Worm (Caenorhabditis elegans) whole organism, L1 larva: ENCODE data around the gene lron-4.
A peak's percentile ranks its signal among the peaks of the same experiment; 100 is the strongest.

Experiments
- F16B12.6 ChIP-seq: fragments of 150-350 bp; optimal IDR thresholded peaks from 2 replicates; lab custom pipeline; 2014; ENCODE audit warnings: missing biosample characterization, missing genetic modification characterization
- ama-1 ChIP-seq: fragments of 150-350 bp; optimal IDR thresholded peaks from 2 replicates; lab custom pipeline; 2014
- blmp-1 ChIP-seq: fragments of 150-350 bp; optimal IDR thresholded peaks from 2 replicates; lab custom pipeline; 2014; ENCODE audit warnings: missing biosample characterization, missing genetic modification characterization
- ces-1 ChIP-seq: fragments of 150-350 bp; optimal IDR thresholded peaks from 2 replicates; lab custom pipeline; 2014; ENCODE audit warnings: missing biosample characterization, missing genetic modification reagents, missing genetic modification characterization
- dpl-1 ChIP-seq, 3 experiments: fragments of 150-350 bp in 2 of 3; sonication (generic microtip) in 1 of 3; optimal IDR thresholded peaks; 2 replicates each; lab custom pipeline; 2014 to 2017; ENCODE audit warnings: missing biosample characterization in 3 of 3, missing genetic modification characterization in 3 of 3, missing genetic modification reagents in 3 of 3
- dsc-1 ChIP-seq: sonication (generic microtip); optimal IDR thresholded peaks from 2 replicates; lab custom pipeline; 2016; ENCODE audit warnings: mild to moderate bottlenecking, missing genetic modification characterization, missing compliant biosample characterization
- efl-1 ChIP-seq, 4 experiments: fragments of 150-350 bp; optimal IDR thresholded peaks in 3 of 4; peaks in 1 of 4; 1 replicate in 1 of 4; 2 replicates in 3 of 4; lab custom pipeline; 2014; ENCODE audit warnings: missing biosample characterization in 2 of 4, missing genetic modification characterization in 2 of 4, missing genetic modification reagents in 2 of 4
- efl-3 ChIP-seq: fragments of 200-800 bp; sonication (Bioruptor generic); optimal IDR thresholded peaks from 2 replicates; lab custom pipeline; 2018; ENCODE audit warnings: mild to moderate bottlenecking, missing genetic modification characterization, missing compliant biosample characterization
- egl-13 ChIP-seq: sonication (generic microtip); optimal IDR thresholded peaks from 2 replicates; lab custom pipeline; 2016; ENCODE audit warnings: missing genotype, missing genetic modification reagents, missing genetic modification characterization, missing compliant biosample characterization
- egl-27 ChIP-seq, 2 experiments: fragments of 150-350 bp in 1 of 2; sonication (generic microtip); optimal IDR thresholded peaks; 3 replicates each; lab custom pipeline; 2017 to 2018; ENCODE audit warnings: missing biosample characterization in 2 of 2, missing genetic modification characterization in 2 of 2, missing genetic modification reagents in 2 of 2
- elt-3 ChIP-seq, 6 experiments: fragments of 150-350 bp in 1 of 6; sonication (generic microtip); optimal IDR thresholded peaks; 2 replicates each; lab custom pipeline; 2017 to 2018; ENCODE audit warnings: missing biosample characterization in 6 of 6, missing genetic modification characterization in 6 of 6, inconsistent platforms in 1 of 6
- fkh-4 ChIP-seq: sonication (generic microtip); optimal IDR thresholded peaks from 2 replicates; lab custom pipeline; 2016; ENCODE audit warnings: missing compliant biosample characterization, missing genetic modification characterization, borderline replicate concordance
- fkh-8 ChIP-seq: sonication (generic microtip); optimal IDR thresholded peaks from 2 replicates; lab custom pipeline; 2016; ENCODE audit warnings: mild to moderate bottlenecking, missing genetic modification characterization, missing compliant biosample characterization
- hlh-17 ChIP-seq: fragments of 200-800 bp; sonication (Bioruptor generic); optimal IDR thresholded peaks from 2 replicates; lab custom pipeline; 2018; ENCODE audit warnings: missing genetic modification characterization, mild to moderate bottlenecking, missing compliant biosample characterization, moderate library complexity, borderline replicate concordance
- hlh-4 ChIP-seq: sonication (generic microtip); optimal IDR thresholded peaks from 2 replicates; lab custom pipeline; 2016; ENCODE audit warnings: mild to moderate bottlenecking, missing genetic modification characterization, missing compliant biosample characterization
- isw-1 ChIP-seq: fragments of 200-800 bp; sonication (Bioruptor generic); IDR thresholded peaks from 2 replicates; pipeline ENCODE4 v1.3.6; 2022; ENCODE audit warnings: missing genetic modification characterization, missing compliant biosample characterization
- lin-13 ChIP-seq: fragments of 150-350 bp; optimal IDR thresholded peaks from 2 replicates; lab custom pipeline; 2014; ENCODE audit warnings: missing biosample characterization, missing genetic modification reagents, missing genetic modification characterization
- lin-14 ChIP-seq: fragments of 200-800 bp; sonication (Bioruptor generic); optimal IDR thresholded peaks from 2 replicates; lab custom pipeline; 2018; ENCODE audit warnings: mild to moderate bottlenecking, missing genetic modification characterization, moderate library complexity, missing compliant biosample characterization
- lin-35 ChIP-seq, 2 experiments: fragments of 150-350 bp; optimal IDR thresholded peaks; 2 replicates each; lab custom pipeline; 2014; ENCODE audit warnings: missing biosample characterization in 2 of 2, missing genetic modification characterization in 2 of 2, missing genetic modification reagents in 2 of 2
- lir-3 ChIP-seq: sonication (generic microtip); optimal IDR thresholded peaks from 2 replicates; lab custom pipeline; 2016; ENCODE audit warnings: mild to moderate bottlenecking, missing genetic modification characterization, moderate library complexity, missing compliant biosample characterization; ENCODE audit not compliant: poor library complexity
- lsy-2 ChIP-seq, 2 experiments: fragments of 150-350 bp; optimal IDR thresholded peaks; 2 replicates each; lab custom pipeline; 2014; ENCODE audit warnings: missing biosample characterization in 2 of 2, missing genetic modification characterization in 2 of 2
- mep-1 ChIP-seq: fragments of 150-350 bp; optimal IDR thresholded peaks from 2 replicates; lab custom pipeline; 2014; ENCODE audit warnings: missing biosample characterization, missing genetic modification characterization
- nhr-12 ChIP-seq: sonication (generic microtip); optimal IDR thresholded peaks from 2 replicates; lab custom pipeline; 2017; ENCODE audit warnings: missing biosample characterization, missing genetic modification characterization
- nhr-20 ChIP-seq: sonication (generic microtip); optimal IDR thresholded peaks from 2 replicates; lab custom pipeline; 2016; ENCODE audit warnings: mild to moderate bottlenecking, missing genetic modification characterization, missing compliant biosample characterization
- nhr-237 ChIP-seq: fragments of 150-350 bp; optimal IDR thresholded peaks from 2 replicates; lab custom pipeline; 2014; ENCODE audit warnings: missing biosample characterization, missing genetic modification characterization
- nhr-28 ChIP-seq: fragments of 150-350 bp; optimal IDR thresholded peaks from 2 replicates; lab custom pipeline; 2014; ENCODE audit warnings: missing biosample characterization, missing genetic modification characterization
- nhr-47 ChIP-seq: sonication (generic microtip); optimal IDR thresholded peaks from 2 replicates; lab custom pipeline; 2016; ENCODE audit warnings: mild to moderate bottlenecking, missing genetic modification characterization, moderate library complexity, missing compliant biosample characterization
- nhr-71 ChIP-seq: sonication (generic microtip); optimal IDR thresholded peaks from 2 replicates; lab custom pipeline; 2016; ENCODE audit warnings: mild to moderate bottlenecking, missing genetic modification characterization, moderate library complexity, missing compliant biosample characterization
- nhr-76 ChIP-seq: sonication (generic microtip); optimal IDR thresholded peaks from 2 replicates; lab custom pipeline; 2017; ENCODE audit warnings: missing biosample characterization, missing genetic modification characterization
- nhr-77 ChIP-seq: fragments of 150-350 bp; optimal IDR thresholded peaks from 2 replicates; lab custom pipeline; 2014; ENCODE audit warnings: missing biosample characterization, missing genetic modification characterization
- nhr-85 ChIP-seq: sonication (generic microtip); peaks from one replicate; lab custom pipeline; 2016; ENCODE audit warnings: missing genetic modification characterization, inconsistent platforms, missing compliant biosample characterization
- pag-3 ChIP-seq: sonication (generic microtip); optimal IDR thresholded peaks from 2 replicates; lab custom pipeline; 2017; ENCODE audit warnings: missing genetic modification characterization, mild to moderate bottlenecking, missing compliant biosample characterization, antibody characterized with exemption, borderline replicate concordance; ENCODE audit not compliant: insufficient read depth
- pax-3 ChIP-seq: fragments of 200-800 bp; sonication (Bioruptor generic); optimal IDR thresholded peaks from 2 replicates; lab custom pipeline; 2018; ENCODE audit warnings: mild to moderate bottlenecking, missing genetic modification characterization, moderate library complexity, missing compliant biosample characterization
- skn-1 ChIP-seq: fragments of 150-350 bp; optimal IDR thresholded peaks from 2 replicates; lab custom pipeline; 2014; ENCODE audit warnings: missing biosample characterization, missing genetic modification characterization
- snu-23 ChIP-seq: sonication (generic microtip); optimal IDR thresholded peaks from 2 replicates; lab custom pipeline; 2016; ENCODE audit warnings: missing genetic modification characterization, missing compliant biosample characterization
- sptf-1 ChIP-seq: fragments of 150-350 bp; optimal IDR thresholded peaks from 2 replicates; lab custom pipeline; 2014; ENCODE audit warnings: missing biosample characterization, missing genetic modification characterization
- sup-37 ChIP-seq: fragments of 200-800 bp; sonication (Bioruptor generic); optimal IDR thresholded peaks from 2 replicates; lab custom pipeline; 2018; ENCODE audit warnings: mild to moderate bottlenecking, missing genetic modification characterization, missing compliant biosample characterization
- swsn-7 ChIP-seq: sonication (generic microtip); optimal IDR thresholded peaks from 2 replicates; lab custom pipeline; 2016; ENCODE audit warnings: missing genetic modification characterization, missing compliant biosample characterization
- tlp-1 ChIP-seq: fragments of 150-350 bp; optimal IDR thresholded peaks from 2 replicates; lab custom pipeline; 2014; ENCODE audit warnings: missing biosample characterization, missing genetic modification characterization
- unc-62 ChIP-seq: fragments of 150-350 bp; optimal IDR thresholded peaks from 2 replicates; lab custom pipeline; 2014; ENCODE audit warnings: missing biosample characterization, missing genetic modification reagents, missing genetic modification characterization
- xbp-1 ChIP-seq: sonication (generic microtip); optimal IDR thresholded peaks from 2 replicates; lab custom pipeline; 2016; ENCODE audit warnings: missing genetic modification characterization, missing compliant biosample characterization
- zag-1 ChIP-seq: fragments of 150-350 bp; optimal IDR thresholded peaks from 2 replicates; lab custom pipeline; 2014; ENCODE audit warnings: missing biosample characterization, missing genetic modification characterization

lron-4 gene

ce11 chrII:8143278-8143931 lies 31.4 kb upstream of the lron-4 start, which contains the start of the genes ints-11 and rpl-10 (continued):
- TF ChIP-seq nhr-71 = peak; percentile 65
- no peak for TF ChIP-seq sptf-1 (tag; lab: Kevin White, UChicago)
- TF ChIP-seq ama-1 (lab: Kevin White, UChicago) = no peak
- TF ChIP-seq hlh-17 (GFP tag; lab: Kevin White, UChicago) = no peak
- TF ChIP-seq efl-3 (GFP tag; lab: Kevin White, UChicago) = no peak
- no peak for TF ChIP-seq tlp-1 (tag; lab: Kevin White, UChicago)
- TF ChIP-seq ces-1 (GFP tag; lab: Kevin White, UChicago) = no peak
- no peak for TF ChIP-seq nhr-76 (tag; lab: Kevin White, UChicago)
- peak; percentile 56 for TF ChIP-seq skn-1
- peak; percentile 73 for TF ChIP-seq snu-23 (GFP tag; lab: Kevin White, UChicago)
- no peak for TF ChIP-seq pag-3 (tag; lab: Kevin White, UChicago)
- TF ChIP-seq egl-27 (tag; optimal IDR thresholded peaks at IDR 0.05; lab: Kevin White, UChicago) = no peak
- TF ChIP-seq nhr-12 (tag; lab: Kevin White, UChicago) = no peak
- TF ChIP-seq elt-3 (tag; optimal IDR thresholded peaks at IDR 0.05; lab: Kevin White, UChicago) = peak in 1 of 6 experiments; percentile 33
- no peak for TF ChIP-seq egl-13 (tag; lab: Kevin White, UChicago)
- no peak for TF ChIP-seq sup-37 (GFP tag; lab: Kevin White, UChicago)
- TF ChIP-seq lin-13 = peak; percentile 12
- no peak for TF ChIP-seq nhr-28 (tag; lab: Kevin White, UChicago)
- TF ChIP-seq, all 84 proteins: peak for 27

ce11 chrII:8141135-8141534 lies 29.2 kb upstream of the lron-4 start:
- TF ChIP-seq nhr-85 (tag; lab: Kevin White, UChicago) (no peak), snu-23 (GFP tag; lab: Kevin White, UChicago) (no peak), swsn-7 (tag; lab: Kevin White, UChicago) (no peak)

ce11 chrII:8138015-8138546 lies 26.1 kb upstream of the lron-4 start, which contains the start of gene cdc-48.2:
cdc-48.2 (plus strand) TSS chrII:8138496.
- TF ChIP-seq lsy-2 (tag; optimal IDR thresholded peaks at IDR 0.05; lab: Kevin White, UChicago) = peak in 1 of 2 experiments; percentile 36
- peak; percentile 36 for TF ChIP-seq blmp-1 (tag; lab: Kevin White, UChicago)
- peak; percentile 96 for TF ChIP-seq skn-1
- TF ChIP-seq ces-1 (GFP tag; lab: Kevin White, UChicago) = no peak
- TF ChIP-seq lin-35 (GFP tag; optimal IDR thresholded peaks at IDR 0.05; lab: Kevin White, UChicago) = peak; percentile 5 to 30
- TF ChIP-seq fkh-4 = no peak
- no peak for TF ChIP-seq lir-3 (tag; lab: Kevin White, UChicago)
- TF ChIP-seq efl-1 (optimal IDR thresholded peaks at IDR 0.05; lab: Kevin White, UChicago) = no peak
- TF ChIP-seq efl-1 (GFP tag; optimal IDR thresholded peaks at IDR 0.05 in 1 of 2; lab: Kevin White, UChicago) = peak; percentile 5 to 10
- peak; percentile 4 for TF ChIP-seq lin-14 (GFP tag; lab: Kevin White, UChicago)
- peak in 1 of 3 experiments; percentile 4 for TF ChIP-seq dpl-1 (GFP tag; optimal IDR thresholded peaks at IDR 0.05; lab: Kevin White, UChicago)

- TF ChIP-seq unc-62 (no peak), F16B12.6 (tag; lab: Kevin White, UChicago) (peak; percentile 24), nhr-71 (peak; percentile 54), zag-1 (tag; lab: Kevin White, UChicago) (no peak), lin-35 (GFP tag; optimal IDR thresholded peaks at IDR 0.05; lab: Kevin White, UChicago) (peak; percentile 39 to 85), nhr-85 (tag; lab: Kevin White, UChicago) (peak; percentile 68), xbp-1 (peak; percentile 1), dpl-1 (GFP tag; optimal IDR thresholded peaks at IDR 0.05; lab: Kevin White, UChicago) (peak; percentile 47 to 70 (median 65)), nhr-77 (tag; lab: Kevin White, UChicago) (peak; percentile 37), lir-3 (tag; lab: Kevin White, UChicago) (peak; percentile 54), pax-3 (tag; lab: Kevin White, UChicago) (peak; percentile 37), nhr-237 (tag; lab: Kevin White, UChicago) (peak; percentile 35), lin-14 (GFP tag; lab: Kevin White, UChicago) (peak; percentile 46), dsc-1 (tag; lab: Kevin White, UChicago) (peak; percentile 7), efl-3 (GFP tag; lab: Kevin White, UChicago) (no peak), lsy-2 (tag; optimal IDR thresholded peaks at IDR 0.05; lab: Kevin White, UChicago) (peak; percentile 15 to 88), nhr-20 (peak; percentile 24), fkh-8 (tag; lab: Kevin White, UChicago) (peak; percentile 55), hlh-4 (tag; lab: Kevin White, UChicago) (no peak), snu-23 (GFP tag; lab: Kevin White, UChicago) (peak; percentile 42), skn-1 (peak; percentile 33), mep-1 (tag; lab: Kevin White, UChicago) (no peak), isw-1 (no peak; the same call in 1 of the 2 replicates), nhr-47 (peak; percentile 23), lin-13 (peak; percentile 34)
These were observed 25.4 kb upstream of the lron-4 start for ce11 chrII:8137379-8137778.
